Fruit fly (Drosophila melanogaster) whole organism, embryonic: Measurements from ENCODE around the gene Npc2a.

Experiments used
- Antp ChIP-seq: fragments of 200-800 bp; sonication (Bioruptor generic); optimal IDR thresholded peaks from 3 replicates; lab custom pipeline; 2016; ENCODE audit warnings: missing biosample characterization, missing genetic modification characterization
- Awh ChIP-seq: fragments of 200-800 bp; sonication (Bioruptor generic); IDR thresholded peaks from 2 replicates; pipeline ENCODE4, ENCODE4 v1.3.6; 2022; ENCODE audit warnings: missing biosample characterization, missing genetic modification characterization
- ci ChIP-seq: fragments of 200-800 bp; sonication (Bioruptor generic); IDR thresholded peaks from 3 replicates; pipeline ENCODE4 v1.3.6; 2022; ENCODE audit warnings: missing biosample characterization, missing genetic modification characterization
- lola ChIP-seq, 3 experiments: fragments of >200 bp in 2 of 3; fragments of 200-800 bp in 1 of 3; sonication (Bioruptor generic) in 1 of 3; optimal IDR thresholded peaks; 2 replicates each; lab custom pipeline; 2017 to 2019; ENCODE audit warnings: missing biosample characterization in 3 of 3, missing genetic modification characterization in 3 of 3, mild to moderate bottlenecking in 1 of 3, moderate library complexity in 1 of 3
- slou ChIP-seq: fragments of 200-800 bp; sonication (Bioruptor generic); optimal IDR thresholded peaks from 3 replicates; lab custom pipeline; 2016; ENCODE audit warnings: missing biosample characterization, missing genetic modification characterization
- twi ChIP-seq: fragments of 200-800 bp; optimal IDR thresholded peaks from 2 replicates; lab custom pipeline; 2019; ENCODE audit warnings: missing biosample characterization, mild to moderate bottlenecking, missing genetic modification characterization, moderate library complexity

- no peak for TF ChIP-seq twi (tag; lab: Kevin White, UChicago)
- no peak for TF ChIP-seq Antp
- TF ChIP-seq ci (GFP tag; lab: Robert Waterston, UW) = no peak
- no peak for TF ChIP-seq slou (GFP tag; lab: Kevin White, UChicago)
- no peak for TF ChIP-seq lola (GFP tag; optimal IDR thresholded peaks at IDR 0.05; lab: Kevin White, UChicago)
- no peak for TF ChIP-seq Awh (GFP tag; lab: Robert Waterston, UW)
Observed at dm6 chr2L:2031522-2031921, 43.4 kb downstream of the Npc2a start.
